Worm (Caenorhabditis elegans) whole organism, young adult: ENCODE results near the gene B0252.3.
A peak's percentile ranks its signal among the peaks of the same experiment; 100 is the strongest.

Experiments
- B0019.2 ChIP-seq: fragments of 200-800 bp; sonication (Bioruptor generic); conservative IDR thresholded peaks from 2 replicates; pipeline ENCODE4 v1.3.6; 2022; ENCODE audit warnings: missing genetic modification reagents, missing genetic modification characterization, missing compliant biosample characterization
- B0336.3 ChIP-seq: fragments of 200-800 bp; sonication (Bioruptor generic); IDR thresholded peaks from 2 replicates; pipeline ENCODE4 v1.3.6; 2022; ENCODE audit warnings: missing genetic modification characterization, missing compliant biosample characterization
- C06A6.2 ChIP-seq: fragments of 200-800 bp; sonication (Bioruptor generic); conservative IDR thresholded peaks from 2 replicates; pipeline ENCODE4 v1.3.6; 2022; ENCODE audit warnings: missing genetic modification characterization, missing compliant biosample characterization
- F37B4.10 ChIP-seq: fragments of 200-800 bp; sonication (Bioruptor generic); IDR thresholded peaks from 2 replicates; pipeline ENCODE4 v1.3.6; 2022; ENCODE audit warnings: missing genetic modification characterization, missing compliant biosample characterization
- F49E8.2 ChIP-seq: sonication (generic microtip); optimal IDR thresholded peaks from 3 replicates; lab custom pipeline; 2017; ENCODE audit warnings: missing genetic modification characterization, mild to moderate bottlenecking, missing compliant biosample characterization, antibody characterized with exemption, moderate library complexity; ENCODE audit not compliant: insufficient read depth
- F52B5.7 ChIP-seq: sonication (generic microtip); optimal IDR thresholded peaks from 2 replicates; lab custom pipeline; 2016; ENCODE audit warnings: mild to moderate bottlenecking, missing genetic modification characterization, missing compliant biosample characterization
- F55B11.4 ChIP-seq: sonication (generic microtip); optimal IDR thresholded peaks from 2 replicates; lab custom pipeline; 2016; ENCODE audit warnings: missing compliant biosample characterization, missing genetic modification characterization, borderline replicate concordance; ENCODE audit not compliant: insufficient read depth
- K11D2.4 ChIP-seq: fragments of 200-800 bp; sonication (Bioruptor generic); IDR thresholded peaks from 2 replicates; pipeline ENCODE4 v1.3.6; 2022; ENCODE audit warnings: missing genetic modification reagents, missing genetic modification characterization, missing compliant biosample characterization
- K12H6.12 ChIP-seq: fragments of 200-800 bp; sonication (Bioruptor generic); optimal IDR thresholded peaks from 2 replicates; lab custom pipeline; 2018; ENCODE audit warnings: mild to moderate bottlenecking, missing genetic modification characterization, missing compliant biosample characterization
- Y53G8AR.9 ChIP-seq: fragments of 200-800 bp; sonication (Bioruptor generic); conservative IDR thresholded peaks from 2 replicates; pipeline ENCODE4 v1.3.6; 2022; ENCODE audit warnings: missing genetic modification reagents, missing genetic modification characterization, missing compliant biosample characterization
- Y56A3A.18 ChIP-seq: fragments of 200-800 bp; sonication (Bioruptor generic); IDR thresholded peaks from 2 replicates; pipeline ENCODE4 v1.3.6; 2022; ENCODE audit warnings: missing genetic modification reagents, missing genetic modification characterization, missing compliant biosample characterization
- akir-1 ChIP-seq: fragments of 200-800 bp; sonication (Bioruptor generic); optimal IDR thresholded peaks from 2 replicates; lab custom pipeline; 2018; ENCODE audit warnings: mild to moderate bottlenecking, missing genetic modification characterization, moderate library complexity, missing compliant biosample characterization
- ama-1 ChIP-seq, 3 experiments: fragments of 150-350 bp in 1 of 3; sonication (generic microtip) in 2 of 3; optimal IDR thresholded peaks; 2 replicates each; lab custom pipeline; 2014 to 2018; ENCODE audit warnings: missing biosample characterization in 2 of 3, missing genetic modification characterization in 2 of 3, missing genetic modification reagents in 2 of 3
- aptf-2 ChIP-seq: fragments of 200-800 bp; sonication (Bioruptor generic); conservative IDR thresholded peaks from 2 replicates; pipeline ENCODE4 v1.3.6; 2022; ENCODE audit warnings: missing genetic modification reagents, missing genetic modification characterization, missing compliant biosample characterization
- athp-1 ChIP-seq: sonication (generic microtip); optimal IDR thresholded peaks from 2 replicates; lab custom pipeline; 2017; ENCODE audit warnings: mild to moderate bottlenecking, missing genetic modification characterization, missing compliant biosample characterization
- cebp-1 ChIP-seq, 2 experiments: fragments of 200-800 bp in 1 of 2; sonication (Bioruptor generic) in 1 of 2; sonication (generic microtip) in 1 of 2; IDR thresholded peaks in 1 of 2; optimal IDR thresholded peaks in 1 of 2; 2 replicates each; pipeline versions ENCODE4 v1.3.6 to Lab custom; 2017 to 2022; ENCODE audit warnings: missing compliant biosample characterization in 2 of 2, missing genetic modification characterization in 2 of 2, mild to moderate bottlenecking in 1 of 2, missing genetic modification reagents in 1 of 2, moderate library complexity in 1 of 2
- cebp-2 ChIP-seq: fragments of 200-800 bp; sonication (Bioruptor generic); IDR thresholded peaks from 2 replicates; pipeline ENCODE4 v1.3.6; 2022; ENCODE audit warnings: missing genetic modification characterization, missing compliant biosample characterization
- ceh-27 ChIP-seq: fragments of 200-800 bp; sonication (Bioruptor generic); optimal IDR thresholded peaks from 2 replicates; lab custom pipeline; 2018; ENCODE audit warnings: mild to moderate bottlenecking, missing genetic modification characterization, moderate library complexity, missing compliant biosample characterization
- ceh-91 ChIP-seq: fragments of 200-800 bp; sonication (Bioruptor generic); IDR thresholded peaks from 2 replicates; pipeline ENCODE4 v1.3.6; 2022; ENCODE audit warnings: missing genetic modification reagents, missing genetic modification characterization, missing compliant biosample characterization
- chd-7 ChIP-seq: sonication (generic microtip); optimal IDR thresholded peaks from 2 replicates; lab custom pipeline; 2016; ENCODE audit warnings: mild to moderate bottlenecking, missing genetic modification characterization, moderate library complexity, missing compliant biosample characterization
- dox-1 ChIP-seq: fragments of 200-800 bp; sonication (Bioruptor generic); IDR thresholded peaks from 2 replicates; pipeline ENCODE4 v1.3.6; 2022; ENCODE audit warnings: missing genetic modification reagents, missing genetic modification characterization, missing compliant biosample characterization
- ekl-4 ChIP-seq: fragments of 200-800 bp; sonication (Bioruptor generic); IDR thresholded peaks from 2 replicates; pipeline ENCODE4 v1.3.6; 2022; ENCODE audit warnings: missing genetic modification reagents, missing genetic modification characterization, missing compliant biosample characterization
- ets-4 ChIP-seq: fragments of 200-800 bp; sonication (Bioruptor generic); optimal IDR thresholded peaks from 2 replicates; lab custom pipeline; 2018; ENCODE audit warnings: mild to moderate bottlenecking, missing genetic modification characterization, missing compliant biosample characterization
- him-1 ChIP-seq: sonication (generic microtip); optimal IDR thresholded peaks from 2 replicates; lab custom pipeline; 2016; ENCODE audit warnings: missing genotype, missing genetic modification reagents, missing genetic modification characterization, missing compliant biosample characterization
- hmg-1.2 ChIP-seq: fragments of 200-800 bp; sonication (Bioruptor generic); IDR thresholded peaks from 2 replicates; pipeline ENCODE4 v1.3.6; 2022; ENCODE audit warnings: missing genetic modification reagents, missing genetic modification characterization, missing compliant biosample characterization
- let-607 ChIP-seq, 2 experiments: fragments of 200-800 bp in 1 of 2; sonication (Bioruptor generic) in 1 of 2; sonication (generic microtip) in 1 of 2; optimal IDR thresholded peaks; 2 replicates each; lab custom pipeline; 2016 to 2018; ENCODE audit warnings: mild to moderate bottlenecking in 2 of 2, missing compliant biosample characterization in 2 of 2, missing genetic modification characterization in 2 of 2, moderate library complexity in 2 of 2, missing genotype in 1 of 2
- lin-40 ChIP-seq: sonication (generic microtip); optimal IDR thresholded peaks from 2 replicates; lab custom pipeline; 2016; ENCODE audit warnings: missing genetic modification characterization, mild to moderate bottlenecking, missing compliant biosample characterization, missing genotype, missing genetic modification reagents
- lin-54 ChIP-seq: fragments of 200-800 bp; sonication (Bioruptor generic); optimal IDR thresholded peaks from 2 replicates; lab custom pipeline; 2018; ENCODE audit warnings: mild to moderate bottlenecking, missing genetic modification characterization, missing compliant biosample characterization
- madf-10 ChIP-seq: sonication (generic microtip); optimal IDR thresholded peaks from 2 replicates; lab custom pipeline; 2016; ENCODE audit warnings: mild to moderate bottlenecking, missing genetic modification characterization, missing compliant biosample characterization
- madf-3 ChIP-seq: fragments of 200-800 bp; sonication (Bioruptor generic); IDR thresholded peaks from 2 replicates; pipeline ENCODE4 v1.3.6; 2022; ENCODE audit warnings: missing genetic modification reagents, missing genetic modification characterization, missing compliant biosample characterization
- madf-8 ChIP-seq: fragments of 200-800 bp; sonication (Bioruptor generic); conservative IDR thresholded peaks from 2 replicates; pipeline ENCODE4 v1.3.6; 2022; ENCODE audit warnings: missing genetic modification reagents, missing genetic modification characterization, missing compliant biosample characterization
- mel-28 ChIP-seq: sonication (generic microtip); optimal IDR thresholded peaks from 2 replicates; lab custom pipeline; 2016; ENCODE audit warnings: borderline replicate concordance, mild to moderate bottlenecking, missing genetic modification characterization, missing compliant biosample characterization
- mes-4 ChIP-seq: sonication (generic microtip); optimal IDR thresholded peaks from 2 replicates; lab custom pipeline; 2016; ENCODE audit warnings: missing genotype, missing genetic modification characterization, missing compliant biosample characterization
- nfya-2 ChIP-seq: fragments of 200-800 bp; sonication (Bioruptor generic); IDR thresholded peaks from 2 replicates; pipeline ENCODE4 v1.3.6; 2022; ENCODE audit warnings: missing genetic modification reagents, missing genetic modification characterization, missing compliant biosample characterization
- nhr-80 ChIP-seq: sonication (generic microtip); optimal IDR thresholded peaks from 2 replicates; lab custom pipeline; 2016; ENCODE audit warnings: missing genetic modification characterization, missing compliant biosample characterization
- nhr-90 ChIP-seq: sonication (generic microtip); optimal IDR thresholded peaks from 2 replicates; lab custom pipeline; 2016; ENCODE audit warnings: missing genotype, mild to moderate bottlenecking, missing genetic modification characterization, missing compliant biosample characterization
- pbrm-1 ChIP-seq: fragments of 200-800 bp; sonication (Bioruptor generic); IDR thresholded peaks from 2 replicates; pipeline ENCODE4 v1.3.6; 2022; ENCODE audit warnings: missing genetic modification reagents, missing genetic modification characterization, missing compliant biosample characterization
- repo-1 ChIP-seq: sonication (generic microtip); optimal IDR thresholded peaks from 2 replicates; lab custom pipeline; 2017; ENCODE audit warnings: mild to moderate bottlenecking, missing genetic modification characterization, missing compliant biosample characterization
- rpc-1 ChIP-seq, 2 experiments: fragments of 150-350 bp in 1 of 2; sonication (generic microtip) in 1 of 2; optimal IDR thresholded peaks; 2 replicates each; lab custom pipeline; 2014 to 2018; ENCODE audit warnings: missing biosample characterization in 1 of 2, missing genetic modification characterization in 1 of 2, missing genetic modification reagents in 1 of 2, missing genotype in 1 of 2
- snpc-4 ChIP-seq, 5 experiments: fragments of 150-350 bp in 1 of 5; sonication (generic microtip) in 4 of 5; optimal IDR thresholded peaks; 2 replicates each; lab custom pipeline; 2014 to 2018; ENCODE audit warnings: missing genetic modification characterization in 5 of 5, missing biosample characterization in 3 of 5, antibody characterized with exemption in 2 of 5, mild to moderate bottlenecking in 2 of 5, missing compliant biosample characterization in 2 of 5, missing genotype in 2 of 5, moderate library complexity in 2 of 5, missing genetic modification reagents in 1 of 5
- somi-1 ChIP-seq: fragments of 200-800 bp; sonication (Bioruptor generic); optimal IDR thresholded peaks from 2 replicates; lab custom pipeline; 2018; ENCODE audit warnings: mild to moderate bottlenecking, missing genetic modification characterization, missing compliant biosample characterization
- tbp1 ChIP-seq: fragments of 200-800 bp; sonication (Bioruptor generic); optimal IDR thresholded peaks from 2 replicates; lab custom pipeline; 2018; ENCODE audit warnings: mild to moderate bottlenecking, missing genetic modification characterization, missing compliant biosample characterization
- tlf-1 ChIP-seq: fragments of 200-800 bp; sonication (Bioruptor generic); optimal IDR thresholded peaks from 2 replicates; lab custom pipeline; 2018; ENCODE audit warnings: mild to moderate bottlenecking, missing genetic modification characterization, missing compliant biosample characterization
- xnd-1 ChIP-seq: sonication (generic microtip); optimal IDR thresholded peaks from 2 replicates; lab custom pipeline; 2016; ENCODE audit warnings: missing genotype, missing genetic modification reagents, missing genetic modification characterization, missing compliant biosample characterization
- ztf-26 ChIP-seq: sonication (generic microtip); optimal IDR thresholded peaks from 2 replicates; lab custom pipeline; 2017; ENCODE audit warnings: missing genetic modification characterization, missing compliant biosample characterization
- ztf-3 ChIP-seq: fragments of 200-800 bp; sonication (Bioruptor generic); optimal IDR thresholded peaks from 2 replicates; lab custom pipeline; 2018; ENCODE audit warnings: mild to moderate bottlenecking, missing genetic modification characterization, missing compliant biosample characterization

B0252.3 gene

ce11 chrII:6888211-6888610 is 19.3 kb downstream of the B0252.3 start:
- 0 out of 2 replicates have a peak, but pooled peaks have one; percentile 24 for TF ChIP-seq cebp-2 (GFP tag; lab: Robert Waterston, UW)
- peak; percentile 53; the same call in 1 of the 2 replicates for TF ChIP-seq B0336.3 (GFP tag; lab: Robert Waterston, UW)
- no peak; the same call in 1 of the 2 replicates for TF ChIP-seq Y53G8AR.9
- no peak for TF ChIP-seq mes-4 (tag; lab: Kevin White, UChicago)
- peak; percentile 73 for TF ChIP-seq tlf-1 (GFP tag; lab: Kevin White, UChicago)
- TF ChIP-seq nfya-2 (GFP tag; lab: Robert Waterston, UW): no peak
- TF ChIP-seq let-607 (tag; optimal IDR thresholded peaks at IDR 0.05; lab: Kevin White, UChicago): peak in 1 of 2 experiments; percentile 4
- TF ChIP-seq madf-3 (GFP tag; lab: Robert Waterston, UW): 0 out of 2 replicates have a peak, but pooled peaks have one; percentile 49
- peak; percentile 44 for TF ChIP-seq him-1 (tag; lab: Kevin White, UChicago)
- 0 out of 2 replicates have a peak, but pooled peaks have one; percentile 30 for TF ChIP-seq ekl-4
- peak; percentile 34 for TF ChIP-seq K12H6.12 (tag; lab: Kevin White, UChicago)
- TF ChIP-seq madf-8 (GFP tag; lab: Robert Waterston, UW): no peak
- peak; percentile 44 for TF ChIP-seq lin-54
- TF ChIP-seq mel-28 (tag; lab: Kevin White, UChicago): no peak
- peak; percentile 59 for TF ChIP-seq ztf-26 (tag; lab: Kevin White, UChicago)
- TF ChIP-seq ceh-27 (GFP tag; lab: Kevin White, UChicago): no peak
- peak; percentile 21 for TF ChIP-seq chd-7 (tag; lab: Kevin White, UChicago)
- TF ChIP-seq dox-1: no peak
- 0 out of 2 replicates have a peak, but pooled peaks have one; percentile 25 for TF ChIP-seq pbrm-1
- no peak for TF ChIP-seq ceh-91 (GFP tag; lab: Robert Waterston, UW)
- 0 out of 2 replicates have a peak, but pooled peaks have one; percentile 45 for TF ChIP-seq cebp-1 (GFP tag; IDR thresholded peaks at IDR 0.05; lab: Robert Waterston, UW)
- peak; percentile 82 for TF ChIP-seq cebp-1 (tag; optimal IDR thresholded peaks at IDR 0.05; lab: Kevin White, UChicago)
- TF ChIP-seq K11D2.4 (GFP tag; lab: Robert Waterston, UW): peak; percentile 81
- peak; percentile 34 for TF ChIP-seq somi-1 (GFP tag; lab: Kevin White, UChicago)
- peak; percentile 60 for TF ChIP-seq nhr-90 (tag; lab: Kevin White, UChicago)
- TF ChIP-seq lin-40: peak; percentile 54
- peak; percentile 68; the same call in 1 of the 2 replicates for TF ChIP-seq Y56A3A.18 (GFP tag; lab: Robert Waterston, UW)
- peak; percentile 56 for TF ChIP-seq athp-1
- TF ChIP-seq nhr-80 (tag; lab: Kevin White, UChicago): peak; percentile 39
- TF ChIP-seq C06A6.2: peak; percentile 65
- no peak for TF ChIP-seq ztf-3 (GFP tag; lab: Kevin White, UChicago)
- TF ChIP-seq ets-4 (GFP tag; lab: Kevin White, UChicago): no peak
- TF ChIP-seq repo-1 (tag; lab: Kevin White, UChicago): peak; percentile 82
- TF ChIP-seq tbp1 (GFP tag; lab: Kevin White, UChicago): peak; percentile 59
- no peak for TF ChIP-seq xnd-1 (tag; lab: Kevin White, UChicago)
- 0 out of 2 replicates have a peak, but pooled peaks have one; percentile 21 for TF ChIP-seq B0019.2 (GFP tag; lab: Robert Waterston, UW)
- TF ChIP-seq aptf-2: no peak
- TF ChIP-seq rpc-1 (optimal IDR thresholded peaks at IDR 0.05; lab: Kevin White, UChicago): no peak
- TF ChIP-seq rpc-1 (tag; optimal IDR thresholded peaks at IDR 0.05; lab: Kevin White, UChicago): no peak
- TF ChIP-seq hmg-1.2: peak; percentile 42
- peak; percentile 66 for TF ChIP-seq F52B5.7
- TF ChIP-seq ama-1 (optimal IDR thresholded peaks at IDR 0.05; lab: Kevin White, UChicago): peak; percentile 57
- TF ChIP-seq ama-1 (GFP tag; optimal IDR thresholded peaks at IDR 0.05; lab: Kevin White, UChicago): no peak
- TF ChIP-seq F55B11.4 (tag; lab: Kevin White, UChicago): no peak
- TF ChIP-seq F49E8.2 (tag; lab: Kevin White, UChicago): no peak
- TF ChIP-seq madf-10 (tag; lab: Kevin White, UChicago): peak; percentile 61
- no peak for TF ChIP-seq akir-1
- TF ChIP-seq F37B4.10 (GFP tag; lab: Robert Waterston, UW): no peak
- TF ChIP-seq snpc-4 (GFP tag; optimal IDR thresholded peaks at IDR 0.05; lab: Kevin White, UChicago): no peak
- peak in 1 of 4 experiments; percentile 7 for TF ChIP-seq snpc-4 (tag; optimal IDR thresholded peaks at IDR 0.05; lab: Kevin White, UChicago)
